Worm (Caenorhabditis elegans) whole organism, L2 larva: Measurements from ENCODE around the gene Y42G9A.2.

Experiments
- C34F6.9 ChIP-seq: fragments of 150-350 bp; optimal IDR thresholded peaks from 2 replicates; lab custom pipeline; 2014; ENCODE audit warnings: missing biosample characterization, missing genetic modification characterization
- R02D3.7 ChIP-seq: fragments of 150-350 bp; optimal IDR thresholded peaks from 2 replicates; lab custom pipeline; 2014; ENCODE audit warnings: missing biosample characterization, missing genetic modification characterization
- ZK546.5 ChIP-seq: sonication (generic microtip); optimal IDR thresholded peaks from 2 replicates; lab custom pipeline; 2017; ENCODE audit warnings: missing biosample characterization, missing genetic modification characterization
- alr-1 ChIP-seq: fragments of 150-350 bp; optimal IDR thresholded peaks from 2 replicates; lab custom pipeline; 2014; ENCODE audit warnings: missing biosample characterization, missing genetic modification characterization
- aly-2 ChIP-seq: fragments of 150-350 bp; optimal IDR thresholded peaks from 2 replicates; lab custom pipeline; 2014; ENCODE audit warnings: missing biosample characterization, missing genetic modification characterization
- ama-1 ChIP-seq: fragments of 150-350 bp; optimal IDR thresholded peaks from 2 replicates; lab custom pipeline; 2018; ENCODE audit warnings: inconsistent platforms
- ceh-16 ChIP-seq: fragments of 150-350 bp; optimal IDR thresholded peaks from 2 replicates; lab custom pipeline; 2014; ENCODE audit warnings: missing biosample characterization, missing genetic modification characterization
- ceh-82 ChIP-seq: fragments of 150-350 bp; optimal IDR thresholded peaks from 2 replicates; lab custom pipeline; 2014; ENCODE audit warnings: missing biosample characterization, missing genetic modification characterization
- dmd-4 ChIP-seq: sonication (generic microtip); optimal IDR thresholded peaks from 2 replicates; lab custom pipeline; 2017; ENCODE audit warnings: missing biosample characterization, missing genetic modification characterization
- egl-27 ChIP-seq: sonication (generic microtip); optimal IDR thresholded peaks from 3 replicates; lab custom pipeline; 2017; ENCODE audit warnings: missing biosample characterization, missing genetic modification reagents, missing genetic modification characterization
- elt-1 ChIP-seq: fragments of 150-350 bp; optimal IDR thresholded peaks from 2 replicates; lab custom pipeline; 2014; ENCODE audit warnings: missing biosample characterization, missing genetic modification characterization
- elt-3 ChIP-seq: sonication (generic microtip); optimal IDR thresholded peaks from 2 replicates; lab custom pipeline; 2017; ENCODE audit warnings: missing biosample characterization, missing genetic modification characterization
- fos-1 ChIP-seq: fragments of 150-350 bp; optimal IDR thresholded peaks from 2 replicates; lab custom pipeline; 2014; ENCODE audit warnings: missing biosample characterization, missing genetic modification characterization
- gmeb-1 ChIP-seq: fragments of 150-350 bp; optimal IDR thresholded peaks from 2 replicates; lab custom pipeline; 2014; ENCODE audit warnings: missing biosample characterization, missing genetic modification characterization
- lin-11 ChIP-seq: fragments of 150-350 bp; sonication (generic microtip); optimal IDR thresholded peaks from 2 replicates; lab custom pipeline; 2014; ENCODE audit warnings: missing biosample characterization, missing genetic modification characterization, inconsistent platforms, mixed read lengths
- lin-39 ChIP-seq: fragments of 150-350 bp; optimal IDR thresholded peaks from 2 replicates; lab custom pipeline; 2014; ENCODE audit warnings: missing biosample characterization, missing genetic modification reagents, missing genetic modification characterization
- mbf-1 ChIP-seq: sonication (generic microtip); optimal IDR thresholded peaks from 2 replicates; lab custom pipeline; 2017; ENCODE audit warnings: missing biosample characterization, missing genetic modification characterization
- nhr-11 ChIP-seq: fragments of 150-350 bp; optimal IDR thresholded peaks from 2 replicates; lab custom pipeline; 2014; ENCODE audit warnings: missing biosample characterization, missing genetic modification characterization
- nhr-12 ChIP-seq: fragments of 150-350 bp; optimal IDR thresholded peaks from 2 replicates; lab custom pipeline; 2014; ENCODE audit warnings: missing biosample characterization, missing genetic modification characterization
- nhr-21 ChIP-seq: fragments of 150-350 bp; optimal IDR thresholded peaks from 2 replicates; lab custom pipeline; 2014; ENCODE audit warnings: missing biosample characterization, missing genetic modification characterization
- nhr-77 ChIP-seq: fragments of 150-350 bp; optimal IDR thresholded peaks from 2 replicates; lab custom pipeline; 2014; ENCODE audit warnings: missing biosample characterization, missing genetic modification characterization
- peb-1 ChIP-seq: fragments of 150-350 bp; optimal IDR thresholded peaks from 2 replicates; lab custom pipeline; 2014; ENCODE audit warnings: missing biosample characterization, missing genetic modification characterization
- sma-9 ChIP-seq, 2 experiments: fragments of 150-350 bp in 1 of 2; sonication (generic microtip) in 1 of 2; optimal IDR thresholded peaks; 2 replicates each; lab custom pipeline; 2014 to 2016; ENCODE audit warnings: missing genetic modification characterization in 2 of 2, mild to moderate bottlenecking in 1 of 2, missing biosample characterization in 1 of 2, missing compliant biosample characterization in 1 of 2, missing genetic modification reagents in 1 of 2, moderate library complexity in 1 of 2
- unc-55 ChIP-seq: fragments of 150-350 bp; sonication (generic microtip); optimal IDR thresholded peaks from 3 replicates; lab custom pipeline; 2014; ENCODE audit warnings: missing biosample characterization, missing genetic modification reagents, missing genetic modification characterization
- ztf-1 ChIP-seq: fragments of 200-800 bp; sonication (Bioruptor generic); conservative IDR thresholded peaks from 2 replicates; pipeline ENCODE4 v1.3.6; 2022; ENCODE audit warnings: missing genetic modification characterization, missing compliant biosample characterization
- ztf-11 ChIP-seq: sonication (generic microtip); optimal IDR thresholded peaks from 2 replicates; lab custom pipeline; 2017; ENCODE audit warnings: missing biosample characterization, missing genetic modification characterization

Y42G9A.2 gene

DNA sequence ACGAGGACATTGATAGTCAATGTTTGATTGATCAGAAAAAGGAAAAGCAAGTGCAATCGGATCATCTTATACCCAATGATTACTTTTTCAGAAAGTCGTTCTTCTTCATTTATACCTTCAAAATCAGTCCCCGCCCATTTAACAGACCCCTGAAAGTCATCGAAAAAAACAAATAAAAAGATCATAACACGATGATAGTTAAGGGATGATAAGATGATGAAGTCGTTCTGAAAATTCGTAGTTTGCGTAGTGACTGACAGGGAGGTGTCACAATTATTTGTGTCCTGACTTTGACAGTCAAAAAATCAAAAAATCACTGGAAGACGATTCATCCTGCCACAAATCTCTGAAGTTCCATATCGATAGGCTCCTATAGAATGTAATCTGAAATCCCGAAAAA lies 46.5 kb downstream of the Y42G9A.2 start, which contains the start of gene ugt-66:
ugt-66 (minus strand) TSS at position 101 of the 400 bp plus-strand sequence.
- no peak for TF ChIP-seq ztf-1 (GFP tag; lab: Robert Waterston, UW)
- TF ChIP-seq ZK546.5 (tag; lab: Kevin White, UChicago) = no peak
- TF ChIP-seq ztf-11 (tag; lab: Kevin White, UChicago) = no peak
- no peak for TF ChIP-seq nhr-21 (tag; lab: Kevin White, UChicago)
- TF ChIP-seq alr-1 (tag; lab: Kevin White, UChicago) = no peak
- TF ChIP-seq ceh-16 (tag; lab: Kevin White, UChicago) = no peak
- no peak for TF ChIP-seq unc-55
- no peak for TF ChIP-seq aly-2 (tag; lab: Kevin White, UChicago)
- no peak for TF ChIP-seq nhr-12 (tag; lab: Kevin White, UChicago)
- no peak for TF ChIP-seq elt-1 (tag; lab: Kevin White, UChicago)
- TF ChIP-seq fos-1 (tag; lab: Kevin White, UChicago) = no peak
- no peak for TF ChIP-seq mbf-1 (tag; lab: Kevin White, UChicago)
- no peak for TF ChIP-seq lin-39 (tag; lab: Kevin White, UChicago)
- no peak for TF ChIP-seq nhr-11 (tag; lab: Kevin White, UChicago)
- no peak for TF ChIP-seq sma-9 (GFP tag; optimal IDR thresholded peaks at IDR 0.05; lab: Kevin White, UChicago)
- TF ChIP-seq sma-9 (tag; optimal IDR thresholded peaks at IDR 0.05; lab: Kevin White, UChicago) = no peak

ce11 chrIII:6195718-6196117 lies 47.7 kb downstream of the Y42G9A.2 start:
- TF ChIP-seq dmd-4 (tag; lab: Kevin White, UChicago) = no peak
- no peak for TF ChIP-seq gmeb-1
- no peak for TF ChIP-seq R02D3.7 (tag; lab: Kevin White, UChicago)
- TF ChIP-seq nhr-77 = no peak
- no peak for TF ChIP-seq ceh-82 (tag; lab: Kevin White, UChicago)
- no peak for TF ChIP-seq ceh-16 (tag; lab: Kevin White, UChicago)
- no peak for TF ChIP-seq peb-1 (tag; lab: Kevin White, UChicago)
- TF ChIP-seq lin-11 = no peak
- TF ChIP-seq alr-1 (tag; lab: Kevin White, UChicago) = no peak
- no peak for TF ChIP-seq ama-1
- no peak for TF ChIP-seq C34F6.9 (tag; lab: Kevin White, UChicago)
- TF ChIP-seq lin-39 (tag; lab: Kevin White, UChicago) = no peak
- TF ChIP-seq elt-3 (tag; lab: Kevin White, UChicago) = no peak
- TF ChIP-seq egl-27 (tag; lab: Kevin White, UChicago) = no peak
- no peak for TF ChIP-seq elt-1 (tag; lab: Kevin White, UChicago)
